ENCODE assay signal across 1 fruit fly cellular context in the genomic region with DNA sequence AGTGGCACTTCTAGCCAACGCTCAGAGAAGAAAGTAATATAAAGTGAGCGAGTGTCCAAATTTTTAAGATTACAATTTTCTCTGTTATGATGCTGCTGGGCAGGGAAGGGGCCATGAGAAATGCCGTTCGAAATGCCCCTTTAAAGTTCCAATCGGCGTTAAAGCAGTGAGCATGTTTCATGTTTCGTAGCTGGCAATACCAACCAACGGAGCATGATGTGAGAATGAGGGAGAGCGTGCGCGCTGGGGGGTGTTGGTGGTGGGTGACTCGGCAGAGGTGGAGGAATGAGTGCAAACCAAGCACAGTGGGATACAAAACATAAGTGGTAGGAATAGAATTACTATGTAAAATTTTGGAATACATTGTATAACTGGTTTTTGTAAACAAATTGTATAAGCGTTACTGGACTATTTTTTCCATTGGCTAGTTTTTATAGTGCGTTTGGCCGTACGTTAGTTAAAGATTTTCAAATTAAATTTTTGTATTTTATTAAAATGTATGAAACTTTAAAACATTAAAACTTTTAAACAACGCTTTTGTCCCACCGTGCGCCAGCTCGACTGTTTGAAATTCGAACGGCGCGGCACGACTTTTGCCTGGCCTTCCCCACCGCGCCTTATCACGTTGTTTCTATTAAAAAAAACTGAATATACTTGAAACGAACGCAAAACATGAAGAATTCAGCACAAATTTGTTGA.
TF ChIP-seq lines count a peak whose summit lies in the region.

No protein-coding gene starts in this region.

TF ChIP-seq in whole organism, embryonic, 481 proteins besides CTCF, POLR2A, EP300 and RAD21 (continued from another document and continues in another):
- TF ChIP-seq repo (GFP tag; optimal IDR thresholded peaks at IDR 0.05; lab: Kevin White, UChicago) (peak; percentile 98), ro (GFP tag; IDR thresholded peaks at IDR 0.05; lab: Robert Waterston, UW) (peak; percentile 98), bbx (GFP tag; IDR thresholded peaks at IDR 0.05; lab: Robert Waterston, UW; ENCODE audit: partially characterized antibody) (peak; percentile 25; the same call in 1 of the 2 replicates), CG12659 (GFP tag; optimal IDR thresholded peaks at IDR 0.05; lab: Kevin White, UChicago) (peak; percentile 100), ems (GFP tag; optimal IDR thresholded peaks at IDR 0.05; lab: Kevin White, UChicago) (peak; percentile 99), Sox100B (GFP tag; optimal IDR thresholded peaks at IDR 0.05; lab: Kevin White, UChicago) (peak; percentile 100), BEAF-32 (GFP tag; optimal IDR thresholded peaks at IDR 0.05; lab: Kevin White, UChicago) (peak; percentile 52), CG14965 (GFP tag; optimal IDR thresholded peaks at IDR 0.05; lab: Kevin White, UChicago; ENCODE audit: borderline replicate concordance) (peak; percentile 85), hkb (optimal IDR thresholded peaks at IDR 0.05; lab: Kevin White, UChicago) (peak; percentile 4), hkb (GFP tag; IDR thresholded peaks at IDR 0.05; lab: Robert Waterston, UW) (peak; percentile 100), CG2116 (GFP tag; optimal IDR thresholded peaks at IDR 0.05; lab: Kevin White, UChicago) (peak; percentile 94), MESR4 (GFP tag; optimal IDR thresholded peaks at IDR 0.05; lab: Kevin White, UChicago) (peak; percentile 79), CG15269 (tag; optimal IDR thresholded peaks at IDR 0.05; lab: Kevin White, UChicago) (peak; percentile 100), BtbVII (GFP tag; optimal IDR thresholded peaks at IDR 0.05; lab: Kevin White, UChicago) (peak; percentile 100), CG16815 (GFP tag; optimal IDR thresholded peaks at IDR 0.05; lab: Kevin White, UChicago) (peak; percentile 100), CG3726 (GFP tag; IDR thresholded peaks at IDR 0.05; lab: Robert Waterston, UW) (peak; percentile 99), Dad (GFP tag; optimal IDR thresholded peaks at IDR 0.05; lab: Kevin White, UChicago) (peak; percentile 99), bowl (GFP tag; IDR thresholded peaks at IDR 0.05; lab: Robert Waterston, UW) (peak; percentile 99), E2f2 (GFP tag; IDR thresholded peaks at IDR 0.05; lab: Robert Waterston, UW) (peak; percentile 95), inv (GFP tag; IDR thresholded peaks at IDR 0.05; lab: Robert Waterston, UW; ENCODE audit: partially characterized antibody) (peak; percentile 60), CG18764 (GFP tag; optimal IDR thresholded peaks at IDR 0.05; lab: Kevin White, UChicago) (peak; percentile 99), dm (GFP tag; optimal IDR thresholded peaks at IDR 0.05; lab: Kevin White, UChicago) (peak; percentile 97), CG6272 (GFP tag; IDR thresholded peaks at IDR 0.05; lab: Robert Waterston, UW) (peak; percentile 99), CG8281 (tag; optimal IDR thresholded peaks at IDR 0.05; lab: Kevin White, UChicago) (peak; percentile 97), ato (GFP tag; IDR thresholded peaks at IDR 0.05; lab: Robert Waterston, UW; ENCODE audit: partially characterized antibody) (0 out of 2 replicates have a peak, but pooled peaks have one; percentile 42), Dfd (GFP tag; optimal IDR thresholded peaks at IDR 0.05; lab: Kevin White, UChicago) (peak in 1 of 2 experiments; percentile 97), Rx (GFP tag; IDR thresholded peaks at IDR 0.05; lab: Robert Waterston, UW) (peak; percentile 99), CG12071 (GFP tag; optimal IDR thresholded peaks at IDR 0.05; lab: Kevin White, UChicago) (peak; percentile 99), CG17359 (tag; optimal IDR thresholded peaks at IDR 0.05; lab: Kevin White, UChicago) (peak; percentile 100), CG14710 (tag; optimal IDR thresholded peaks at IDR 0.05; lab: Kevin White, UChicago) (peak; percentile 99), Hr78 (GFP tag; optimal IDR thresholded peaks at IDR 0.05; lab: Kevin White, UChicago) (peak in 1 of 2 experiments; percentile 98), kah (GFP tag; optimal IDR thresholded peaks at IDR 0.05; lab: Kevin White, UChicago) (peak; percentile 99), CG31224 (GFP tag; IDR thresholded peaks at IDR 0.05; lab: Robert Waterston, UW) (peak; percentile 99), CG10321 (GFP tag; IDR thresholded peaks at IDR 0.05; lab: Robert Waterston, UW) (peak; percentile 89), ab (GFP tag; optimal IDR thresholded peaks at IDR 0.05; lab: Kevin White, UChicago) (peak; percentile 96), CG4328 (GFP tag; optimal IDR thresholded peaks at IDR 0.05; lab: Kevin White, UChicago) (peak; percentile 100), Side (GFP tag; optimal IDR thresholded peaks at IDR 0.05; lab: Kevin White, UChicago) (peak; percentile 99), Lim3 (GFP tag; IDR thresholded peaks at IDR 0.05; lab: Robert Waterston, UW) (peak; percentile 99), Usf (GFP tag; optimal IDR thresholded peaks at IDR 0.05; lab: Kevin White, UChicago) (peak; percentile 100), tll (GFP tag; optimal IDR thresholded peaks at IDR 0.05; lab: Kevin White, UChicago) (peak in 1 of 2 experiments; percentile 81), D (optimal IDR thresholded peaks at IDR 0.05; lab: Kevin White, UChicago) (no peak), D (GFP tag; optimal IDR thresholded peaks at IDR 0.05; lab: Kevin White, UChicago) (peak; percentile 100), CG6791 (GFP tag; IDR thresholded peaks at IDR 0.05; lab: Robert Waterston, UW; ENCODE audit: partially characterized antibody) (peak; percentile 61; the same call in 2 of the 3 replicates), Kr (GFP tag; optimal IDR thresholded peaks at IDR 0.05; lab: Kevin White, UChicago) (peak; percentile 94), CG17829 (tag; optimal IDR thresholded peaks at IDR 0.05; lab: Kevin White, UChicago) (peak; percentile 100), CHES-1-like (GFP tag; optimal IDR thresholded peaks at IDR 0.05; lab: Kevin White, UChicago) (peak; percentile 99), CoRest (tag; optimal IDR thresholded peaks at IDR 0.05; lab: Kevin White, UChicago) (peak; percentile 100), CG3847 (GFP tag; IDR thresholded peaks at IDR 0.05; lab: Robert Waterston, UW) (peak; percentile 100), vvl (GFP tag; IDR thresholded peaks at IDR 0.05; lab: Robert Waterston, UW) (peak; percentile 100), Meics (GFP tag; optimal IDR thresholded peaks at IDR 0.05; lab: Kevin White, UChicago) (peak; percentile 100), CG9727 (GFP tag; optimal IDR thresholded peaks at IDR 0.05; lab: Kevin White, UChicago) (peak; percentile 100), CG3065 (GFP tag; optimal IDR thresholded peaks at IDR 0.05; lab: Kevin White, UChicago) (peak; percentile 99), Mes4 (GFP tag; optimal IDR thresholded peaks at IDR 0.05; lab: Kevin White, UChicago) (peak; percentile 97), CG13287 (GFP tag; IDR thresholded peaks at IDR 0.05; lab: Robert Waterston, UW; ENCODE audit: partially characterized antibody) (peak; percentile 67; the same call in 1 of the 2 replicates), CG9817 (tag; optimal IDR thresholded peaks at IDR 0.05; lab: Kevin White, UChicago) (peak; percentile 100), Dek (tag; optimal IDR thresholded peaks at IDR 0.05; lab: Kevin White, UChicago) (peak; percentile 100), twi (tag; optimal IDR thresholded peaks at IDR 0.05; lab: Kevin White, UChicago) (peak; percentile 99), tin (GFP tag; optimal IDR thresholded peaks at IDR 0.05; lab: Kevin White, UChicago) (peak; percentile 100), Atf6 (GFP tag; IDR thresholded peaks at IDR 0.05; lab: Robert Waterston, UW) (peak; percentile 100), stc (GFP tag; IDR thresholded peaks at IDR 0.05; lab: Robert Waterston, UW) (peak; percentile 100), cad (GFP tag; optimal IDR thresholded peaks at IDR 0.05; lab: Kevin White, UChicago) (no peak), H2.0 (GFP tag; IDR thresholded peaks at IDR 0.05; lab: Robert Waterston, UW) (peak; percentile 99), tx (GFP tag; optimal IDR thresholded peaks at IDR 0.05; lab: Kevin White, UChicago) (peak; percentile 99), CG17802 (tag; optimal IDR thresholded peaks at IDR 0.05; lab: Kevin White, UChicago) (peak; percentile 94), kni (GFP tag; optimal IDR thresholded peaks at IDR 0.05; lab: Kevin White, UChicago) (peak; percentile 98), ftz-f1 (GFP tag; optimal IDR thresholded peaks at IDR 0.05; lab: Kevin White, UChicago) (peak; percentile 92), chn (GFP tag; optimal IDR thresholded peaks at IDR 0.05; lab: Kevin White, UChicago) (peak; percentile 99), dysf (GFP tag; IDR thresholded peaks at IDR 0.05; lab: Robert Waterston, UW) (peak; percentile 100), CG15601 (tag; optimal IDR thresholded peaks at IDR 0.05; lab: Kevin White, UChicago) (peak; percentile 99), br (optimal IDR thresholded peaks at IDR 0.05; lab: Kevin White, UChicago) (no peak), fu2 (GFP tag; optimal IDR thresholded peaks at IDR 0.05; lab: Kevin White, UChicago) (peak; percentile 99), CG11560 (tag; IDR thresholded peaks at IDR 0.05; lab: Robert Waterston, UW) (peak; percentile 95), CG32767 (GFP tag; IDR thresholded peaks at IDR 0.05; lab: Robert Waterston, UW) (peak; percentile 100), HLHmδ (GFP tag; optimal IDR thresholded peaks at IDR 0.05; lab: Kevin White, UChicago) (peak; percentile 70), phol (tag; optimal IDR thresholded peaks at IDR 0.05; lab: Kevin White, UChicago) (peak; percentile 100), zf30C (GFP tag; optimal IDR thresholded peaks at IDR 0.05; lab: Kevin White, UChicago) (peak; percentile 69), CG2889 (GFP tag; IDR thresholded peaks at IDR 0.05; lab: Robert Waterston, UW) (peak; percentile 99), CG4424 (GFP tag; optimal IDR thresholded peaks at IDR 0.05; lab: Kevin White, UChicago) (peak; percentile 100), CG13894 (tag; optimal IDR thresholded peaks at IDR 0.05; lab: Kevin White, UChicago) (peak; percentile 99), so (GFP tag; IDR thresholded peaks at IDR 0.05; lab: Robert Waterston, UW) (peak; percentile 100), GATAe (GFP tag; conservative IDR thresholded peaks at IDR 0.05; lab: Robert Waterston, UW) (peak; percentile 99), CG15514 (GFP tag; optimal IDR thresholded peaks at IDR 0.05; lab: Kevin White, UChicago) (peak; percentile 96), CG12769 (tag; optimal IDR thresholded peaks at IDR 0.05; lab: Kevin White, UChicago) (peak; percentile 97), PHDP (tag; optimal IDR thresholded peaks at IDR 0.05; lab: Kevin White, UChicago) (peak; percentile 100), lola (GFP tag; optimal IDR thresholded peaks at IDR 0.05; lab: Kevin White, UChicago) (peak in 1 of 3 experiments; percentile 100), NC2β (GFP tag; optimal IDR thresholded peaks at IDR 0.05; lab: Kevin White, UChicago) (peak; percentile 99), CG16813 (GFP tag; IDR thresholded peaks at IDR 0.05; lab: Robert Waterston, UW; ENCODE audit: partially characterized antibody) (peak; percentile 52; the same call in 1 of the 3 replicates), Sox102F (GFP tag; optimal IDR thresholded peaks at IDR 0.05; lab: Kevin White, UChicago) (peak; percentile 100), nau (GFP tag; optimal IDR thresholded peaks at IDR 0.05; lab: Kevin White, UChicago) (peak; percentile 100), slp2 (GFP tag; optimal IDR thresholded peaks at IDR 0.05; lab: Kevin White, UChicago) (peak; percentile 99), yki (optimal IDR thresholded peaks at IDR 0.05; lab: Kevin White, UChicago) (peak; percentile 61), Nf-YA (GFP tag; IDR thresholded peaks at IDR 0.05; lab: Robert Waterston, UW) (peak; percentile 99), tna (GFP tag; IDR thresholded peaks at IDR 0.05; lab: Robert Waterston, UW; ENCODE audit: partially characterized antibody) (peak; percentile 61), lilli (GFP tag; optimal IDR thresholded peaks at IDR 0.05; lab: Kevin White, UChicago) (peak; percentile 100), corto (GFP tag; optimal IDR thresholded peaks at IDR 0.05; lab: Kevin White, UChicago) (peak; percentile 99), CG15479 (GFP tag; optimal IDR thresholded peaks at IDR 0.05; lab: Kevin White, UChicago) (peak; percentile 84), grau (tag; optimal IDR thresholded peaks at IDR 0.05; lab: Kevin White, UChicago) (peak; percentile 100), Eip74EF (GFP tag; optimal IDR thresholded peaks at IDR 0.05; lab: Kevin White, UChicago) (peak in 1 of 2 experiments; percentile 100), CG11398 (GFP tag; optimal IDR thresholded peaks at IDR 0.05; lab: Kevin White, UChicago) (peak; percentile 98), Lpt (GFP tag; optimal IDR thresholded peaks at IDR 0.05; lab: Kevin White, UChicago) (no peak), CG12299 (tag; optimal IDR thresholded peaks at IDR 0.05; lab: Kevin White, UChicago) (peak; percentile 100), dpn (GFP tag; optimal IDR thresholded peaks at IDR 0.05; lab: Kevin White, UChicago) (peak; percentile 99 to 100), CG12219 (GFP tag; optimal IDR thresholded peaks at IDR 0.05; lab: Kevin White, UChicago) (peak; percentile 99), Atf3 (GFP tag; optimal IDR thresholded peaks at IDR 0.05; lab: Kevin White, UChicago) (peak; percentile 99), crp (GFP tag; optimal IDR thresholded peaks at IDR 0.05; lab: Kevin White, UChicago) (peak; percentile 22 to 79), Xrp1 (GFP tag; IDR thresholded peaks at IDR 0.05; lab: Robert Waterston, UW) (peak; percentile 100), pb (GFP tag; optimal IDR thresholded peaks at IDR 0.05; lab: Kevin White, UChicago) (peak; percentile 98), CG4820 (GFP tag; optimal IDR thresholded peaks at IDR 0.05; lab: Kevin White, UChicago) (peak; percentile 99), CG6765 (GFP tag; optimal IDR thresholded peaks at IDR 0.05; lab: Kevin White, UChicago) (peak; percentile 100), CG16863 (GFP tag; optimal IDR thresholded peaks at IDR 0.05; lab: Kevin White, UChicago) (peak; percentile 99), CG4854 (GFP tag; optimal IDR thresholded peaks at IDR 0.05; lab: Kevin White, UChicago) (peak; percentile 99), en (GFP tag; optimal IDR thresholded peaks at IDR 0.05; lab: Kevin White, UChicago) (peak; percentile 98), Optix (GFP tag; IDR thresholded peaks at IDR 0.05; lab: Robert Waterston, UW) (peak; percentile 98), Vsx1 (GFP tag; optimal IDR thresholded peaks at IDR 0.05; lab: Kevin White, UChicago) (peak; percentile 99), tup (GFP tag; optimal IDR thresholded peaks at IDR 0.05; lab: Kevin White, UChicago) (peak; percentile 98), CG10274 (GFP tag; optimal IDR thresholded peaks at IDR 0.05; lab: Kevin White, UChicago) (peak; percentile 97), CG11696 (GFP tag; IDR thresholded peaks at IDR 0.05; lab: Robert Waterston, UW) (peak; percentile 97), Bdp1 (GFP tag; optimal IDR thresholded peaks at IDR 0.05; lab: Kevin White, UChicago) (peak; percentile 95), CG9932 (GFP tag; IDR thresholded peaks at IDR 0.05; lab: Robert Waterston, UW) (peak; percentile 100)
